Worm (Caenorhabditis elegans) whole organism, L4 larva: ENCODE data around the gene W01B6.6.

Source experiments
- T20F7.1 ChIP-seq: fragments of 200-800 bp; sonication (Bioruptor generic); optimal IDR thresholded peaks from 2 replicates; lab custom pipeline; 2018; ENCODE audit warnings: mild to moderate bottlenecking, missing genetic modification characterization, missing compliant biosample characterization
- ceh-62 ChIP-seq: sonication (generic microtip); optimal IDR thresholded peaks from 2 replicates; lab custom pipeline; 2017; ENCODE audit warnings: missing biosample characterization, missing genetic modification characterization
- egl-43 ChIP-seq: fragments of 200-800 bp; sonication (Bioruptor generic); IDR thresholded peaks from 2 replicates; pipeline ENCODE4 v1.3.6; 2022; ENCODE audit warnings: missing genetic modification reagents, missing genetic modification characterization, missing compliant biosample characterization
- fkh-10 ChIP-seq: fragments of 150-350 bp; optimal IDR thresholded peaks from 2 replicates; lab custom pipeline; 2014; ENCODE audit warnings: missing biosample characterization, missing genetic modification reagents, missing genetic modification characterization
- hlh-30 ChIP-seq: sonication (generic microtip); optimal IDR thresholded peaks from 2 replicates; lab custom pipeline; 2017; ENCODE audit warnings: antibody characterized with exemption, mild to moderate bottlenecking, missing genetic modification characterization, missing compliant biosample characterization; ENCODE audit not compliant: insufficient read depth
- lin-1 ChIP-seq: fragments of 200-800 bp; sonication (Bioruptor generic); IDR thresholded peaks from 2 replicates; pipeline ENCODE4 v1.3.6; 2022; ENCODE audit warnings: missing genetic modification reagents, missing genetic modification characterization, missing compliant biosample characterization
- lin-13 ChIP-seq: fragments of 150-350 bp; optimal IDR thresholded peaks from 2 replicates; lab custom pipeline; 2014; ENCODE audit warnings: missing biosample characterization, missing genetic modification reagents, missing genetic modification characterization
- lin-29 ChIP-seq: fragments of 200-800 bp; sonication (Bioruptor generic); IDR thresholded peaks from 2 replicates; pipeline ENCODE4 v1.3.6; 2022; ENCODE audit warnings: missing genetic modification reagents, missing genetic modification characterization, missing compliant biosample characterization
- nhr-25 ChIP-seq: sonication (generic microtip); optimal IDR thresholded peaks from 2 replicates; lab custom pipeline; 2017; ENCODE audit warnings: missing genetic modification characterization, mild to moderate bottlenecking, missing compliant biosample characterization, antibody characterized with exemption, moderate library complexity, borderline replicate concordance; ENCODE audit not compliant: insufficient read depth
- skn-1 ChIP-seq: fragments of 150-350 bp; optimal IDR thresholded peaks from 2 replicates; lab custom pipeline; 2014; ENCODE audit warnings: missing biosample characterization, missing genetic modification characterization

DNA sequence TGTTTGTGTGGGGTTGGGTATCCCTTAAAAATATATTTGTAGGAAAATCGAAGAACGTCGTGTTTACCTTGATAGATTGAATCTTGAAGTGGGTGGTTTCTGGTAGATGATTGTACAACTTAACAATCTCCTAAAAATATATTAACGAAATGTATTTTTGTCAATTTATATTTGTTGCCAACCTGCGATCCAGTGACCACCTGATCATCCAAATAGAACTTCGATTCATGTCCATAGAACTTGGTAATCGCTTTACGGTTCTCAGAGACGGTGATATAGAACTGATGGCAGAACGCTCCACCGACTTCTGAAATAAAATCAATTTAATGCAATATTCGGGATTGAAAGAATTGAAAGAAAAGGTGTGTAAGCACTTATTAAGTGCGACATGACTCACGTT lies 47.5 kb downstream of the W01B6.6 start:
- TF ChIP-seq egl-43 (no peak), skn-1 (tag; lab: Kevin White, UChicago) (no peak), hlh-30 (tag; lab: Kevin White, UChicago) (no peak), nhr-25 (no peak), lin-29 (GFP tag; lab: Robert Waterston, UW) (no peak), ceh-62 (tag; lab: Kevin White, UChicago) (no peak), lin-13 (GFP tag; lab: Kevin White, UChicago) (no peak), lin-1 (GFP tag; lab: Robert Waterston, UW) (no peak), fkh-10 (GFP tag; lab: Kevin White, UChicago) (no peak), T20F7.1 (GFP tag; lab: Kevin White, UChicago) (no peak)
